Worm (Caenorhabditis elegans) whole organism, late embryonic: ENCODE measurements around the gene F56D5.9.

Experiments
- C08G9.2 ChIP-seq: sonication (generic microtip); optimal IDR thresholded peaks from 2 replicates; lab custom pipeline; 2016; ENCODE audit warnings: mild to moderate bottlenecking, missing genetic modification characterization, moderate library complexity, missing compliant biosample characterization
- F13H6.1 ChIP-seq: sonication (generic microtip); optimal IDR thresholded peaks from 2 replicates; lab custom pipeline; 2016; ENCODE audit warnings: missing genetic modification characterization, missing compliant biosample characterization
- K02D7.2 ChIP-seq: sonication (generic microtip); optimal IDR thresholded peaks from 2 replicates; lab custom pipeline; 2017; ENCODE audit warnings: mild to moderate bottlenecking, missing genetic modification characterization, missing compliant biosample characterization
- K09A11.1 ChIP-seq: sonication (generic microtip); optimal IDR thresholded peaks from 2 replicates; lab custom pipeline; 2017; ENCODE audit warnings: antibody characterized with exemption, mild to moderate bottlenecking, missing genetic modification characterization, missing compliant biosample characterization; ENCODE audit not compliant: insufficient read depth
- T23F11.4 ChIP-seq: fragments of 200-800 bp; sonication (Bioruptor generic); optimal IDR thresholded peaks from 2 replicates; lab custom pipeline; 2018; ENCODE audit warnings: mild to moderate bottlenecking, missing genetic modification characterization, missing compliant biosample characterization
- Y22D7AL.16 ChIP-seq: sonication (generic microtip); optimal IDR thresholded peaks from 2 replicates; lab custom pipeline; 2016; ENCODE audit warnings: missing genetic modification characterization, missing compliant biosample characterization
- ama-1 ChIP-seq: fragments of 150-350 bp; optimal IDR thresholded peaks from 2 replicates; lab custom pipeline; 2014
- ceh-18 ChIP-seq: sonication (generic microtip); optimal IDR thresholded peaks from 2 replicates; lab custom pipeline; 2016; ENCODE audit warnings: missing genetic modification characterization, missing compliant biosample characterization
- ceh-2 ChIP-seq: sonication (generic microtip); optimal IDR thresholded peaks from 2 replicates; lab custom pipeline; 2016; ENCODE audit warnings: missing genotype, missing genetic modification characterization, missing compliant biosample characterization
- ceh-22 ChIP-seq: sonication (generic microtip); optimal IDR thresholded peaks from 2 replicates; lab custom pipeline; 2017; ENCODE audit warnings: missing biosample characterization, missing genetic modification characterization
- ceh-30 ChIP-seq: fragments of 150-350 bp; optimal IDR thresholded peaks from 2 replicates; lab custom pipeline; 2014; ENCODE audit warnings: missing biosample characterization, missing genetic modification characterization
- ceh-34 ChIP-seq: sonication (generic microtip); optimal IDR thresholded peaks from 2 replicates; lab custom pipeline; 2016; ENCODE audit warnings: mild to moderate bottlenecking, missing genetic modification characterization, missing compliant biosample characterization
- ceh-48 ChIP-seq: sonication (generic microtip); optimal IDR thresholded peaks from 2 replicates; lab custom pipeline; 2016; ENCODE audit warnings: missing genetic modification characterization, inconsistent platforms, missing compliant biosample characterization
- ceh-6 ChIP-seq: fragments of 200-800 bp; sonication (Bioruptor generic); optimal IDR thresholded peaks from 2 replicates; lab custom pipeline; 2018; ENCODE audit warnings: mild to moderate bottlenecking, missing genetic modification characterization, missing compliant biosample characterization
- dmd-4 ChIP-seq: sonication (generic microtip); optimal IDR thresholded peaks from 2 replicates; lab custom pipeline; 2016; ENCODE audit warnings: borderline replicate concordance, missing genetic modification characterization, missing compliant biosample characterization
- dve-1 ChIP-seq: sonication (generic microtip); optimal IDR thresholded peaks from 2 replicates; lab custom pipeline; 2017; ENCODE audit warnings: antibody characterized with exemption, mild to moderate bottlenecking, missing genetic modification characterization, missing compliant biosample characterization
- eyg-1 ChIP-seq: sonication (generic microtip); optimal IDR thresholded peaks from 2 replicates; lab custom pipeline; 2016; ENCODE audit warnings: missing genotype, missing genetic modification characterization, missing compliant biosample characterization
- fkh-10 ChIP-seq: fragments of 150-350 bp; optimal IDR thresholded peaks from 2 replicates; lab custom pipeline; 2014; ENCODE audit warnings: missing biosample characterization, missing genetic modification reagents, missing genetic modification characterization
- gmeb-2 ChIP-seq: sonication (generic microtip); optimal IDR thresholded peaks from 2 replicates; lab custom pipeline; 2016; ENCODE audit warnings: missing genetic modification characterization, inconsistent platforms, missing compliant biosample characterization
- hlh-6 ChIP-seq: sonication (generic microtip); optimal IDR thresholded peaks from 2 replicates; lab custom pipeline; 2016; ENCODE audit warnings: missing genotype, missing genetic modification characterization, missing compliant biosample characterization
- hlh-8 ChIP-seq: sonication (generic microtip); optimal IDR thresholded peaks from 2 replicates; lab custom pipeline; 2016; ENCODE audit warnings: missing genotype, missing genetic modification characterization, missing compliant biosample characterization
- lim-6 ChIP-seq: sonication (generic microtip); optimal IDR thresholded peaks from 2 replicates; lab custom pipeline; 2016; ENCODE audit warnings: missing genetic modification characterization, missing compliant biosample characterization
- lin-11 ChIP-seq: fragments of 200-800 bp; sonication (Bioruptor generic); optimal IDR thresholded peaks from 2 replicates; lab custom pipeline; 2018; ENCODE audit warnings: mild to moderate bottlenecking, missing genetic modification characterization, missing compliant biosample characterization
- mec-3 ChIP-seq: sonication (generic microtip); optimal IDR thresholded peaks from 2 replicates; lab custom pipeline; 2016; ENCODE audit warnings: borderline replicate concordance, missing genetic modification characterization, missing compliant biosample characterization
- nfya-1 ChIP-seq: sonication (generic microtip); optimal IDR thresholded peaks from 2 replicates; lab custom pipeline; 2017; ENCODE audit warnings: missing genetic modification characterization, mild to moderate bottlenecking, missing compliant biosample characterization, antibody characterized with exemption, moderate library complexity
- nhr-11 ChIP-seq: fragments of 150-350 bp; optimal IDR thresholded peaks from 2 replicates; lab custom pipeline; 2014; ENCODE audit warnings: missing biosample characterization, missing genetic modification characterization
- nhr-232 ChIP-seq: sonication (generic microtip); optimal IDR thresholded peaks from 2 replicates; lab custom pipeline; 2016; ENCODE audit warnings: missing genetic modification characterization, missing compliant biosample characterization
- npax-4 ChIP-seq: sonication (generic microtip); optimal IDR thresholded peaks from 2 replicates; lab custom pipeline; 2016; ENCODE audit warnings: missing genetic modification characterization, missing compliant biosample characterization
- odd-2 ChIP-seq: sonication (generic microtip); optimal IDR thresholded peaks from 2 replicates; lab custom pipeline; 2017; ENCODE audit warnings: antibody characterized with exemption, mild to moderate bottlenecking, missing genetic modification characterization, missing compliant biosample characterization
- pag-3 ChIP-seq: sonication (generic microtip); optimal IDR thresholded peaks from 2 replicates; lab custom pipeline; 2016; ENCODE audit warnings: missing compliant biosample characterization, missing genetic modification characterization, borderline replicate concordance
- pax-1 ChIP-seq: fragments of 150-350 bp; optimal IDR thresholded peaks from 2 replicates; lab custom pipeline; 2014; ENCODE audit warnings: missing biosample characterization, missing genetic modification characterization
- pha-2 ChIP-seq: sonication (generic microtip); optimal IDR thresholded peaks from 2 replicates; lab custom pipeline; 2017; ENCODE audit warnings: mild to moderate bottlenecking, missing genetic modification characterization, missing compliant biosample characterization
- pqm-1 ChIP-seq: sonication (generic microtip); optimal IDR thresholded peaks from 2 replicates; lab custom pipeline; 2016; ENCODE audit warnings: missing genetic modification characterization, missing compliant biosample characterization
- pros-1 ChIP-seq: fragments of 150-350 bp; optimal IDR thresholded peaks from 2 replicates; lab custom pipeline; 2014; ENCODE audit warnings: missing biosample characterization, missing genetic modification reagents, missing genetic modification characterization
- ref-2 ChIP-seq: sonication (generic microtip); optimal IDR thresholded peaks from 2 replicates; lab custom pipeline; 2016; ENCODE audit warnings: missing genetic modification characterization, missing compliant biosample characterization
- rnt-1 ChIP-seq: sonication (generic microtip); optimal IDR thresholded peaks from 2 replicates; lab custom pipeline; 2016; ENCODE audit warnings: missing genetic modification characterization, missing compliant biosample characterization
- sdc-2 ChIP-seq: sonication (generic microtip); optimal IDR thresholded peaks from 2 replicates; lab custom pipeline; 2016; ENCODE audit warnings: missing genotype, missing genetic modification characterization, missing compliant biosample characterization
- sox-2 ChIP-seq: fragments of 200-800 bp; sonication (Bioruptor generic); IDR thresholded peaks from 2 replicates; pipeline ENCODE4 v1.3.6; 2022; ENCODE audit warnings: missing genetic modification reagents, missing genetic modification characterization, missing compliant biosample characterization
- tbx-7 ChIP-seq: sonication (generic microtip); optimal IDR thresholded peaks from 2 replicates; lab custom pipeline; 2016; ENCODE audit warnings: missing genotype, missing genetic modification characterization, missing compliant biosample characterization
- ttx-3 ChIP-seq: sonication (generic microtip); optimal IDR thresholded peaks from 2 replicates; lab custom pipeline; 2016; ENCODE audit warnings: missing genetic modification reagents, missing genetic modification characterization, missing compliant biosample characterization
- unc-3 ChIP-seq, 2 experiments: fragments of 200-800 bp in 1 of 2; sonication (Bioruptor generic) in 1 of 2; sonication (generic microtip) in 1 of 2; conservative IDR thresholded peaks in 1 of 2; optimal IDR thresholded peaks in 1 of 2; 2 replicates each; pipeline versions ENCODE4 v1.3.6 to Lab custom; 2016 to 2022; ENCODE audit warnings: missing compliant biosample characterization in 2 of 2, missing genetic modification characterization in 2 of 2, missing genetic modification reagents in 1 of 2
- unc-42 ChIP-seq: sonication (generic microtip); optimal IDR thresholded peaks from 2 replicates; lab custom pipeline; 2016; ENCODE audit warnings: missing genotype, missing genetic modification characterization, missing compliant biosample characterization
- unc-86 ChIP-seq: sonication (generic microtip); optimal IDR thresholded peaks from 2 replicates; lab custom pipeline; 2016; ENCODE audit warnings: missing genetic modification characterization, missing compliant biosample characterization
- zip-5 ChIP-seq: sonication (generic microtip); optimal IDR thresholded peaks from 2 replicates; lab custom pipeline; 2016; ENCODE audit warnings: missing genetic modification characterization, missing compliant biosample characterization
- ztf-16 ChIP-seq: sonication (generic microtip); optimal IDR thresholded peaks from 2 replicates; lab custom pipeline; 2017; ENCODE audit warnings: missing genetic modification characterization, missing compliant biosample characterization

The F56D5.9 gene

DNA sequence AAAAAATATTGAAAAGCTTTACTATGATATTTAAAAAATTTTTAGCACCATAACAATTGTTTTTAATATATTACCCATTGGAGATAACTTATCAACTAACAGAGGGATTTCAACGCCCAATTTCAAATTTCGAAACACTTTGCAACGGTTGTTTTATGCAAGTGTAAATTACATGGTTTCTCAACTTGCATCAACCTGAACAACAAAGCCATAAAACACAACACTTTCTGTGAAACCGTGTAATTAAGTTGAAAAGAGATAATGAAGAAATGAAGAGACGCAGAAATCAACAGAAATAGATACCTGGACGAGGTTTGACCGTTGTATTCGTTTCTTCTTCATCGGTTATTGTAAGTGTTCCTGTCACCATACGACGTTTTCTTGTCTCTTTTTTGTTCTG lies 28.1 kb upstream of the F56D5.9 start, which contains the start of gene cpin-1:
cpin-1 (plus strand) TSS at position 301 of the 400 bp plus-strand sequence.
- TF ChIP-seq pros-1 (tag; lab: Kevin White, UChicago) (no peak), nhr-11 (tag; lab: Kevin White, UChicago) (no peak), ceh-6 (no peak)

- TF ChIP-seq T23F11.4: no peak
- no peak for TF ChIP-seq ceh-6
- no peak for TF ChIP-seq gmeb-2
- TF ChIP-seq hlh-8 (tag; lab: Kevin White, UChicago): no peak
- no peak for TF ChIP-seq sdc-2 (tag; lab: Kevin White, UChicago)
- no peak for TF ChIP-seq pqm-1
- TF ChIP-seq ceh-48 (tag; lab: Kevin White, UChicago): no peak
- TF ChIP-seq unc-86: no peak
- TF ChIP-seq K09A11.1 (tag; lab: Kevin White, UChicago): no peak
- TF ChIP-seq zip-5 (tag; lab: Kevin White, UChicago): no peak
- TF ChIP-seq, all 69 proteins: peak for 0
Measured at ce11 chrIV:9447209-9447608, 24.9 kb upstream of the F56D5.9 start, which contains the start of gene hsp-12.6. TSS of gene hsp-12.6 (minus strand) at chrIV:9447228.

ce11 chrIV:9445407-9445806 lies 23.1 kb upstream of the F56D5.9 start, which contains the start of gene hsp-12.3:
TSS of gene hsp-12.3 (minus strand) at chrIV:9445507.
- TF ChIP-seq pax-1 (no peak), dve-1 (tag; lab: Kevin White, UChicago) (no peak), ztf-16 (tag; lab: Kevin White, UChicago) (no peak), mec-3 (tag; lab: Kevin White, UChicago) (no peak), pha-2 (no peak), unc-3 (GFP tag; conservative IDR thresholded peaks at IDR 0.05; lab: Robert Waterston, UW) (no peak), unc-3 (tag; optimal IDR thresholded peaks at IDR 0.05; lab: Kevin White, UChicago) (no peak), lin-11 (tag; lab: Kevin White, UChicago) (no peak), fkh-10 (GFP tag; lab: Kevin White, UChicago) (no peak), rnt-1 (tag; lab: Kevin White, UChicago) (no peak), hlh-6 (tag; lab: Kevin White, UChicago) (no peak), ceh-2 (tag; lab: Kevin White, UChicago) (no peak), ama-1 (lab: Kevin White, UChicago) (no peak), odd-2 (no peak), dmd-4 (no peak), nhr-232 (tag; lab: Kevin White, UChicago) (no peak), eyg-1 (tag; lab: Kevin White, UChicago) (no peak)
- TF ChIP-seq, all 69 proteins: peak for 0

DNA sequence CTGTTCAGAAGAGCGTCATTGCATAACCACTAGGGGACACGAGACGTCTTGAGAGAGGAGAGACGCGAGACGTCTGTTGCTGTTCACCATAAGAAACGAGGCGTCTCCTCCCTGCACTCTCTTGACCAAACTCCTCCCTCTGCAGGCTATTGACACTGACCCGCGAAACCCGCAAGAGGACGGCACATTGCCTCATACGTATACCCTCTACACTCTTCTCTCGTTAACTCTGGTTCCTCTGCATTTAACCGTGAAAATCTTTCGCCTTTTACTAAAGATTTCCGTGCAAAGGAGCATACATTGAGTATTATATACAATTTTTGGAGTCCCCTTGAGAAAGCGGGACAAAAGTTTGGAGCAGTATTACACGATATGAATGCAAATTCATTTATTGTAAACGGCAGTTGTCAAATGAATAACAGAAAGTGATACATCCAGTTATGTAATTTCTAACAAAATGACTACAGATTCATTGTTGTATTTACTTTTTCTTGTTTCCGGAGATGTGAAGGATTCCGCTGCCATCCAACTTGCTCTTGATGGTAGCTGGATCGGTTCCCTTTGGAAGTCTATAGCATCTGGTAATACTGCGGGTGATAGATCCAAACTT lies 22.2 kb upstream of the F56D5.9 start:
- peak; percentile 77 for TF ChIP-seq ceh-18 (tag; lab: Kevin White, UChicago)
- no peak for TF ChIP-seq lim-6 (tag; lab: Kevin White, UChicago)
- peak; percentile 6 for TF ChIP-seq C08G9.2
- no peak for TF ChIP-seq nhr-232 (tag; lab: Kevin White, UChicago)
- TF ChIP-seq ttx-3 (tag; lab: Kevin White, UChicago): peak; percentile 21
- TF ChIP-seq lin-11 (tag; lab: Kevin White, UChicago): no peak
- TF ChIP-seq ref-2: peak; percentile 76
- TF ChIP-seq Y22D7AL.16 (tag; lab: Kevin White, UChicago): no peak
- TF ChIP-seq pag-3 (tag; lab: Kevin White, UChicago): no peak
- TF ChIP-seq pros-1 (tag; lab: Kevin White, UChicago): peak; percentile 61
- TF ChIP-seq npax-4 (tag; lab: Kevin White, UChicago): no peak
- TF ChIP-seq hlh-6 (tag; lab: Kevin White, UChicago): no peak
- peak; percentile 7 for TF ChIP-seq ceh-48 (tag; lab: Kevin White, UChicago)
- peak; percentile 82 for TF ChIP-seq ceh-34 (tag; lab: Kevin White, UChicago)
- no peak for TF ChIP-seq mec-3 (tag; lab: Kevin White, UChicago)
- TF ChIP-seq ceh-30 (tag; lab: Kevin White, UChicago): peak; percentile 61
- TF ChIP-seq K09A11.1 (tag; lab: Kevin White, UChicago): no peak
- peak; percentile 33; the same call in 1 of the 2 replicates for TF ChIP-seq sox-2 (GFP tag; lab: Robert Waterston, UW)
- TF ChIP-seq tbx-7 (tag; lab: Kevin White, UChicago): peak; percentile 6
- TF ChIP-seq nfya-1: peak; percentile 83
- TF ChIP-seq ceh-22 (tag; lab: Kevin White, UChicago): peak; percentile 16
- TF ChIP-seq odd-2: no peak
- TF ChIP-seq zip-5 (tag; lab: Kevin White, UChicago): no peak
- TF ChIP-seq ceh-2 (tag; lab: Kevin White, UChicago): peak; percentile 41
- peak; percentile 79 for TF ChIP-seq unc-42 (tag; lab: Kevin White, UChicago)
- peak; percentile 42 for TF ChIP-seq F13H6.1 (tag; lab: Kevin White, UChicago)
- no peak for TF ChIP-seq K02D7.2 (tag; lab: Kevin White, UChicago)
